Fruit fly (Drosophila melanogaster) Kc167 (cell line): ENCODE measurements around the gene CG15473.

ENCODE experiments used
- h ChIP-seq: fragments of >200 bp; optimal IDR thresholded peaks from 3 replicates; lab custom pipeline; 2018; ENCODE audit warnings: missing external identifiers
- psq ChIP-seq: fragments of >200 bp; optimal IDR thresholded peaks from 2 replicates; lab custom pipeline; 2017; ENCODE audit warnings: missing external identifiers
- ttk ChIP-seq: sonication (Bioruptor generic); optimal IDR thresholded peaks from 2 replicates; lab custom pipeline; 2017; ENCODE audit warnings: missing external identifiers

- TF ChIP-seq h (lab: Kevin White, UChicago) (no peak), ttk (lab: Kevin White, UChicago) (no peak), psq (no peak)
Observed at dm6 chrX:4606447-4606846, 47.9 kb downstream of the CG15473 start.
